Worm (Caenorhabditis elegans) whole organism, L4/young adult: ENCODE data around the gene gtbp-1.

Source experiments
- W03F9.2 ChIP-seq: fragments of 150-350 bp; optimal IDR thresholded peaks from 2 replicates; lab custom pipeline; 2014; ENCODE audit warnings: missing biosample characterization, missing genetic modification characterization
- dao-5 ChIP-seq: sonication (generic microtip); optimal IDR thresholded peaks from 2 replicates; lab custom pipeline; 2016; ENCODE audit warnings: missing genotype, missing genetic modification characterization, moderate library complexity, missing compliant biosample characterization
- him-1 ChIP-seq: sonication (generic microtip); optimal IDR thresholded peaks from 2 replicates; lab custom pipeline; 2016; ENCODE audit warnings: missing genotype, missing genetic modification reagents, missing genetic modification characterization, missing compliant biosample characterization

DNA sequence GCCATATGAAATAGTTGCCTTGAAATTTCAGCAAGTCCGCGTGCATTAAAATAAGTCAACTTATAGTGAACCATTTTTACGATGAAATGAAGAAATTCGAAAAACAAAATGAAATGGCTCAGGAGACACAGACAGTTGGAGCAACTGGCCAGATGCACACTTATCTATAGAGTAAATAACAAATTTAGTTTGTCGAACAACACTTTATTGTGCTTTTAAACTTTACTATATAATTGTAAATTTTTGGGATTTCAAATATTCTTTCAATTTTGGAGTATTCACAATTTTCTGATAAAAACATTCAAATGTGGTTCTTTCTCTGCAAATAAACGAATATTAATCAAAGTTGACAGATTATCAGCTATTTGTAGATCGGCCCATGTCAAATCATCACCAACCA, 11.4 kb upstream of the gtbp-1 start, which contains the start of gene gst-3:
- TF ChIP-seq him-1 (tag; lab: Kevin White, UChicago) (no peak), dao-5 (tag; lab: Kevin White, UChicago) (no peak), W03F9.2 (tag; lab: Kevin White, UChicago) (no peak)
